Fruit fly (Drosophila melanogaster): ENCODE data around the gene GstD1.

Gene GstD1

DNA sequence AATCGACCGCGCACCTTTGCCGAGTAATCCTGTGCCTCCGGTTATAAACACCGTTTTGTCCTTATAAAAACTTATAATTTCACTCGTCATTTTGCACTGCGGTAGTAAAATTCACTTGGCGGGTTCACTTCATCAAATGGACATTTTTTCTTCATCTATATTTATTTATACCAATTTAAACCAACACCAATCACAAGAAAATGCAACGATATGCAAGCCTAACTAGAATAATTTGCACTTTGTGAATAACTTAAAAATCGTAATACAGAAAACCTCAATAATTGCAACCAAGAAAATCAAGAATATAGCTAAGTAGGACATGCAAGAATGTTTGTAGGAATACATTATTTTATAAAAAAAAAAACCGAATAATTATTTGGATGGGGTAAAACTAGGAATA is 26.8 kb upstream of the GstD1 start, which contains the start of the genes CG10096 and CG10097:
CG10096 (minus strand) TSS at position 101 of the 400 bp plus-strand sequence.
CG10097 (minus strand) TSS at position 101 of the 400 bp plus-strand sequence.
- no peak for TF ChIP-seq insv (optimal IDR thresholded peaks at IDR 0.05)
- no peak for TF ChIP-seq Sin3A (optimal IDR thresholded peaks at IDR 0.05)
- TF ChIP-seq Myc (optimal IDR thresholded peaks at IDR 0.05): no peak
- TF ChIP-seq h (optimal IDR thresholded peaks at IDR 0.05): no peak

DNA sequence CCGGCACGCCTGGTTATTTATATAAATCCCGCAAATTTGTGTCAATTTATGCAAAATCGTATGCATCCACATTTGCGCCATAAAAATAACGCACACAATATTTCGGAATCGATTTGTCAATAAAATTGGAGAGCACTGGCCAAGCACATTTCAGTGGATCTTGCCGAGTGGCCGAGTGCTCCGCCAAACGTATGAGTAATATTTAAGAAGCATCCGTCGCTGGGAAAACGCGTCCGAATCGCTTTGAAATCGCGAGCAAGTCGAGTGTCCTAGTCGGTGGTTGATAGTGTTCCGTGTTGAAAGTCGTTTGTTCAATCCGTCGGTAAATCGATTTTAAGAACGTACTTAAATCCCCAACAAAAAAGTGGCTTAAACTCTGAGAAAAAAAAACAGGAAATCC is 17.9 kb upstream of the GstD1 start, which contains the start of gene CG33098:
CG33098 (plus strand) TSS at position 224 of the 400 bp plus-strand sequence.
- TF ChIP-seq ttk (optimal IDR thresholded peaks at IDR 0.05) (no peak), psq (optimal IDR thresholded peaks at IDR 0.05) (no peak), Sin3A (optimal IDR thresholded peaks at IDR 0.05) (no peak), Myc (optimal IDR thresholded peaks at IDR 0.05) (no peak), insv (optimal IDR thresholded peaks at IDR 0.05) (no peak), h (optimal IDR thresholded peaks at IDR 0.05) (no peak)

DNA sequence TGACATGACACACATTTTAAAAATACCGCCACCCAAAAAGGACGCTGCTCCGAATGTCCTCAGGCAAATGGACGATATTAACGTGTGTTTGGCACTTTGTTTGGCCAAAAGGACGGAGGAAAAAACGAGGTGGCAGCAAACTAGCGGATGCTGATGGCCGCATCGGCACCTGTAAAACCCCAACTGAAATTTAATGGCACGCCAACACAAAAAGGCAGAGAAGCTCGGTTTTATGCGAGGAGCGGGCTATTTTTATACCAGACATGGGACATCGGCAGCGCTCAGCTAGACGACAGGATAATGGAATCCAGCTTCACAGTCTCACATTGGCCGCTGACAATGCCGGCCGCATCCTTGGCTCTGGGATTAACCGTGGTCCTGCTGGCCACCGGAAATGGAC is 16.9 kb upstream of the GstD1 start, which contains the start of gene Sol1:
Sol1 (plus strand) TSS at position 301 of the 400 bp plus-strand sequence.
- no peak for TF ChIP-seq Myc (optimal IDR thresholded peaks at IDR 0.05)
- TF ChIP-seq psq (optimal IDR thresholded peaks at IDR 0.05): no peak
- TF ChIP-seq Sin3A (optimal IDR thresholded peaks at IDR 0.05): no peak
- TF ChIP-seq insv (optimal IDR thresholded peaks at IDR 0.05): no peak
- TF ChIP-seq ttk (optimal IDR thresholded peaks at IDR 0.05): no peak
- no peak for TF ChIP-seq h (optimal IDR thresholded peaks at IDR 0.05)

DNA sequence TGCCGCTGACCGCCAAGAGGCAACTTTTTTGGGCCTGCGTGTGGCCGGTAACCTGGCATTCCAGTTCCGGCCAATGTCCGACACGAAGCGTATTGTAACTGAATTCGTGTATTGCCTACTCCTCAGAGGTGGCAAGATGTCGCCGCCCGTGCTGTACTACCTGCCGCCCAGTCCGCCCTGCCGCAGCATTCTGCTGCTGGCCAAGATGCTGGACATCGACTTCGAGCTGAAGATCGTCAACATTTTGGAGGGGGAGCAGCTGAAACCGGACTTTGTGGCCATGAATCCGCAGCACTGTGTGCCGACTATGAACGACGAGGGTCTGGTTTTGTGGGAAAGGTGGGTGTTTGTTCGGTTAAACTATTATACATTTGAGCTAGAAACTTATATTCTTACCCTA is 15.2 kb upstream of the GstD1 start:
- TF ChIP-seq h (optimal IDR thresholded peaks at IDR 0.05) (no peak), insv (optimal IDR thresholded peaks at IDR 0.05) (no peak), ttk (optimal IDR thresholded peaks at IDR 0.05) (no peak), psq (optimal IDR thresholded peaks at IDR 0.05) (no peak), Myc (optimal IDR thresholded peaks at IDR 0.05) (no peak), Sin3A (optimal IDR thresholded peaks at IDR 0.05) (no peak)

DNA sequence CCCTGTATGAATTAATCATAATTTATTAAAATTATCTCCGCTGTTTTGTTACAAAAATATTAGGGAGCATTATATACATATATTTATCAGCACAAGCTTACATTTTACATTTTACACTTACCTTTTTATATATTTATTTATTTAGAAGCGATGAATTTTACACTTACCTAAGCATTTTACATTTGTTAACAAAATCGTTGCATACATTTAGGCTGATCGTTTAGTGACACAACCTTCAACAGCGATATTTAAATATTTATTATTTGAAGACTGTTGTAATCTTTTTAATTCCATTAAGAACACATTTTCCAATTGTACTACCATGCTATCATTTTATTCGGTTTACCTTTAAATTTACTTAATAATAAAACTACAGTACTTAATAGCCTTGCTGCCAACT is 14.7 kb upstream of the GstD1 start:
- TF ChIP-seq psq (optimal IDR thresholded peaks at IDR 0.05) (no peak), Myc (optimal IDR thresholded peaks at IDR 0.05) (no peak), insv (optimal IDR thresholded peaks at IDR 0.05) (no peak), Sin3A (optimal IDR thresholded peaks at IDR 0.05) (no peak)

DNA sequence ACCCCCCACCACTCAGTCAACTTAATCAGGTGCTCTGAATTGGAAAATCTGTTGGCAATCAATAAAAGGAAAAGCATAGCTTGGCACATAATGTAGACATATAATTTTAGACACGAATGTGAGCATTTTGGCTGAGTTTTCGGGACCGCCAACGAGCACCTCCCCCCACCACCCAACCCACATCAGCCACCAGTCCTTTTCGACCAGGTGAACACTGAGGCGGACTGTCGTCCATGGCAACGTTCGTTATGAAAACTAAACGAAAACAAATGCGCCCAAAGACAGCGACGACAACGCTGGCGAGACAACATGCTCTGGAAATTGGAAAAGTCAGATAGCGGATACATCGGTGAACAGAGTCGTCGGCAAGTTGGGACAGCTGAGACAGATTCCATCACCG is 14.0 kb upstream of the GstD1 start, which contains the start of gene GstD11:
GstD11 (plus strand) TSS at position 301 of the 400 bp plus-strand sequence.
- TF ChIP-seq psq (optimal IDR thresholded peaks at IDR 0.05) (no peak), Myc (optimal IDR thresholded peaks at IDR 0.05) (no peak), Sin3A (optimal IDR thresholded peaks at IDR 0.05) (no peak), h (optimal IDR thresholded peaks at IDR 0.05) (no peak), insv (optimal IDR thresholded peaks at IDR 0.05) (no peak), ttk (optimal IDR thresholded peaks at IDR 0.05) (no peak)

DNA sequence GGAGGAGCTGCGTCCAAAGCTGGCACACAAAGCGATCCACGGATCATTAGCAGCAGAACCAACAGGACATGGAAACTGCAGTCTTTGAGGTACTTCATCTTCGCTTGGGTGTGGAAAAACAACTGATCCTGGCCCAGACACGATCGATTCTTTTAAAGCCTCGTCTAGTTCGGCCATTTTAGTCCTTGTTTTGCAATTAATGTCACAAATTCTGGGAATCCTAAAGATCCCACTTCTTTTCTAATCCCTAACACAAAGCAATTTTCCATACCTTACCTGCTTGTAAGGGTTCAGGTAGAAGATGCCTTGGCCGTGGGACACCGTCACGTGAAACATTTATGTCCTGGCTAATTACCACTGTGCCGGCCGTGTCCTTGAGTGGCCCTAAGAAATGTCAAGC is 13.5 kb upstream of the GstD1 start, which contains the start of gene CG10035:
CG10035 (minus strand) TSS at position 129 of the 400 bp plus-strand sequence.
- TF ChIP-seq Myc (optimal IDR thresholded peaks at IDR 0.05) (no peak), ttk (optimal IDR thresholded peaks at IDR 0.05) (no peak), h (optimal IDR thresholded peaks at IDR 0.05) (no peak), Sin3A (optimal IDR thresholded peaks at IDR 0.05) (no peak), psq (optimal IDR thresholded peaks at IDR 0.05) (no peak), insv (optimal IDR thresholded peaks at IDR 0.05) (no peak)

DNA sequence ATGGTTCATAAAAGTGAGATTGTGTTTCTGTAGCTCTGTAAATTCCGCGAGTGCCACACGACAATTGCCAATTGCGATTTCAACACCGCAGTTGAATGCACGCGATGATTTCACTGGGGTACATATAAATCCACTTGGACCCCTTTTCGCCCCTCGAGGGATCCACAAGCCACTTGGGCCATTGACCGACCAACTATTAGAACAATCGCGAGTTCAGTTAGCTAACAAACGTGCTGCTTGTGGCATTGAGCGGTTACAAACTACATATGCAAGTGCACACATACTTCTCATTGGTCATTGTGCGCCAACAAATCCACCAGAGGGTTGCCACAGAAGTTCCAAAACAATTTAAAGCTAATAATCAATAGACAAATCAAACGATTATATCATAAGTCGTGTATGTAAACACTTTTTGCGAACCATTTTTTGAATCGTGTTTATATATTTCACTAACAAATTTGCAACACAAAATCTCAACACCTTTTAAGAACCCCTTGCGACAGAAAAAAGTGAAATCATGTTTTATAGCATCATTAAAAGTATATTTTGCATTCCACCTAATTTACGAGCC is 12.1 kb upstream of the GstD1 start:
- no peak for TF ChIP-seq Sin3A (optimal IDR thresholded peaks at IDR 0.05)
- TF ChIP-seq ttk (optimal IDR thresholded peaks at IDR 0.05): no peak
- no peak for TF ChIP-seq h (optimal IDR thresholded peaks at IDR 0.05)
- no peak for TF ChIP-seq insv (optimal IDR thresholded peaks at IDR 0.05)
- TF ChIP-seq psq (optimal IDR thresholded peaks at IDR 0.05): no peak
- no peak for TF ChIP-seq Myc (optimal IDR thresholded peaks at IDR 0.05)

DNA sequence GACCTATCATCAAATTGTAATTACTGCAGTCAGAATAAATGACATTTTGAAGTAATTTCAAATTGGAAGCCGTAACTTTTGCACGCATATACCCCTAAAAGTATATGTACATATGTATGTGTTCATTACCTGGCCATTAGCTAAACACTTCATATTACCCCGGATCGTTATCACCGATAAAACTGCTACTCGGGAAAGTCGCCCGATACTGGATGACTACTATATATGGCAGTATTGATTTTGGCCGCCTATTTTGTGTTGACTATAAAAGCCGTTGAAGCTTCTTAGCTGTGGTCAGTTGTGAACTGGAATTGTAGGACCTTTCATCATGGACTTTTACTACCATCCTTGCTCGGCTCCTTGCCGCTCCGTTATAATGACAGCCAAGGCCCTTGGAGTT is 10.6 kb upstream of the GstD1 start, which contains the start of gene GstD8:
GstD8 (plus strand) TSS at position 301 of the 400 bp plus-strand sequence.
- no peak for TF ChIP-seq Sin3A (optimal IDR thresholded peaks at IDR 0.05)
- no peak for TF ChIP-seq psq (optimal IDR thresholded peaks at IDR 0.05)
- TF ChIP-seq insv (optimal IDR thresholded peaks at IDR 0.05): no peak
- no peak for TF ChIP-seq h (optimal IDR thresholded peaks at IDR 0.05)
- no peak for TF ChIP-seq Myc (optimal IDR thresholded peaks at IDR 0.05)
- no peak for TF ChIP-seq ttk (optimal IDR thresholded peaks at IDR 0.05)

DNA sequence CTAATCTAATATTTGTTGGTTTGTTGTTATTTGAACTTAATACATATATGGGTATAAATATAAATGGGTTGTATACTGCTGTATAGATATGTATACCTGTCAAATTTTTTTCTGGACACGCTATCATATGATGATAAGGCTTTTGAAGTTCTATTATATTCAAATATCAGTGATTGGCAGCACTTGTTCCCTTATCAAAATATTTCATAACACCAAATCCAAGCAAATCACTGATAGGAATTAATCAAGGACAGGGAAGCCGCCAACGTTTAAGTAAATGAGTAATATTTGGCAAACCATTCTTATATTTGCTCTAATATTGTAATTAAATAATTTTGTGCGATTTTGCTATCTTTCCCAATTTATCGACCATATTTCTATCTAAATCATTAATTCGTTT is 10.2 kb upstream of the GstD1 start:
- no peak for TF ChIP-seq psq (optimal IDR thresholded peaks at IDR 0.05)
- no peak for TF ChIP-seq insv (optimal IDR thresholded peaks at IDR 0.05)
- TF ChIP-seq h (optimal IDR thresholded peaks at IDR 0.05): no peak
- TF ChIP-seq ttk (optimal IDR thresholded peaks at IDR 0.05): no peak
- no peak for TF ChIP-seq Sin3A (optimal IDR thresholded peaks at IDR 0.05)
- no peak for TF ChIP-seq Myc (optimal IDR thresholded peaks at IDR 0.05)

DNA sequence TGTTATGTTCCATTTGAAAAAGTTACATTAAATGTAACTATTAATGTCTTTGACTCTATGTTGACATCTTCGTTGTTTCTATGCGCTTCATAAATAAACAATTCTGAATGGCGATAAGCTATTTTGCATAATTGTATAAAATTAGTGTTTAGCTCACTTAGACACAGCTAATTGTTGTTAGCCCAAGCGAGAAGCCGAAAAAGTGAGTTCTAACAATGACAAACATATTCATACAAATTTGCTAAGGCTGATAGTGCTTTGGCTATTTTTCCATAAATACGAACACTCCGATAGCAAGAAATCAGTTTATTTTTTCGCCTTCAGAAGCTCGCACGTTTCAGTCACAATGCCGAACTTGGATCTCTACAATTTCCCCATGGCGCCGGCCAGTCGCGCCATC is 9.1 kb upstream of the GstD1 start, which contains the start of gene GstD7:
GstD7 (plus strand) TSS at position 301 of the 400 bp plus-strand sequence.
- no peak for TF ChIP-seq insv (optimal IDR thresholded peaks at IDR 0.05)
- no peak for TF ChIP-seq Sin3A (optimal IDR thresholded peaks at IDR 0.05)
- no peak for TF ChIP-seq psq (optimal IDR thresholded peaks at IDR 0.05)
- TF ChIP-seq Myc (optimal IDR thresholded peaks at IDR 0.05): no peak
- no peak for TF ChIP-seq h (optimal IDR thresholded peaks at IDR 0.05)
- no peak for TF ChIP-seq ttk (optimal IDR thresholded peaks at IDR 0.05)

DNA sequence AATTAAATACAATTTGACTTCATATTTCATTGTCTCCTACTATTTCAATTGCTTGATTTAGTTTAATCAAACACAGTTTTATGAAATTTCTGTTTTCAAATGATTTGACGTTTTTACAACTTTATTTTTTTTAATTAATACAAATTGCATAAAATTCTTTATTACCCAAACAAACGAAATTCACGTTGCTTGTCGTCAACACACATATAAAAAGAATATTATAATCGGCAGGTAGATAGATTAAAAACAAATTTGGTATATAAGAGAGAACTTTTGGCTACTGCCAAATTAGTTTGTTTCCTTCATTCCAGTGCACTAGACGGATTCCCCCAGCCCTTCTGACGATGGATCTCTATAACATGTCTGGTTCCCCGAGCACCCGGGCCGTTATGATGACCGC is 7.8 kb upstream of the GstD1 start, which contains the start of gene GstD6:
GstD6 (plus strand) TSS at position 301 of the 400 bp plus-strand sequence.
- no peak for TF ChIP-seq Myc (optimal IDR thresholded peaks at IDR 0.05)
- no peak for TF ChIP-seq h (optimal IDR thresholded peaks at IDR 0.05)
- no peak for TF ChIP-seq insv (optimal IDR thresholded peaks at IDR 0.05)
- TF ChIP-seq Sin3A (optimal IDR thresholded peaks at IDR 0.05): no peak

Data from Kc167 (cell line).